Worm (Caenorhabditis elegans) whole organism, late embryonic: ENCODE measurements around the gene let-413.

ENCODE experiments used
- K02D7.2 ChIP-seq: sonication (generic microtip); optimal IDR thresholded peaks from 2 replicates; lab custom pipeline; 2017; ENCODE audit warnings: mild to moderate bottlenecking, missing genetic modification characterization, missing compliant biosample characterization
- ahr-1 ChIP-seq: sonication (generic microtip); optimal IDR thresholded peaks from 2 replicates; lab custom pipeline; 2016; ENCODE audit warnings: missing genetic modification characterization, missing compliant biosample characterization
- ama-1 ChIP-seq: fragments of 150-350 bp; optimal IDR thresholded peaks from 2 replicates; lab custom pipeline; 2014
- ceh-48 ChIP-seq: sonication (generic microtip); optimal IDR thresholded peaks from 2 replicates; lab custom pipeline; 2016; ENCODE audit warnings: missing genetic modification characterization, inconsistent platforms, missing compliant biosample characterization
- ceh-6 ChIP-seq: fragments of 200-800 bp; sonication (Bioruptor generic); optimal IDR thresholded peaks from 2 replicates; lab custom pipeline; 2018; ENCODE audit warnings: mild to moderate bottlenecking, missing genetic modification characterization, missing compliant biosample characterization
- che-1 ChIP-seq: sonication (generic microtip); optimal IDR thresholded peaks from 2 replicates; lab custom pipeline; 2016; ENCODE audit warnings: mild to moderate bottlenecking, missing genetic modification characterization, missing compliant biosample characterization
- dve-1 ChIP-seq: sonication (generic microtip); optimal IDR thresholded peaks from 2 replicates; lab custom pipeline; 2017; ENCODE audit warnings: antibody characterized with exemption, mild to moderate bottlenecking, missing genetic modification characterization, missing compliant biosample characterization
- hlh-13 ChIP-seq: fragments of 200-800 bp; sonication (Bioruptor generic); optimal IDR thresholded peaks from 2 replicates; lab custom pipeline; 2018; ENCODE audit warnings: mild to moderate bottlenecking, missing genetic modification characterization, missing compliant biosample characterization
- pag-3 ChIP-seq: sonication (generic microtip); optimal IDR thresholded peaks from 2 replicates; lab custom pipeline; 2016; ENCODE audit warnings: missing compliant biosample characterization, missing genetic modification characterization, borderline replicate concordance
- pha-4 ChIP-seq: fragments of 150-350 bp; optimal IDR thresholded peaks from 2 replicates; lab custom pipeline; 2018; ENCODE audit warnings: missing biosample characterization, missing genetic modification reagents, missing genetic modification characterization
- rnt-1 ChIP-seq: sonication (generic microtip); optimal IDR thresholded peaks from 2 replicates; lab custom pipeline; 2016; ENCODE audit warnings: missing genetic modification characterization, missing compliant biosample characterization
- ttx-3 ChIP-seq: sonication (generic microtip); optimal IDR thresholded peaks from 2 replicates; lab custom pipeline; 2016; ENCODE audit warnings: missing genetic modification reagents, missing genetic modification characterization, missing compliant biosample characterization
- zip-5 ChIP-seq: sonication (generic microtip); optimal IDR thresholded peaks from 2 replicates; lab custom pipeline; 2016; ENCODE audit warnings: missing genetic modification characterization, missing compliant biosample characterization

- TF ChIP-seq rnt-1 (tag; lab: Kevin White, UChicago) (no peak), pag-3 (no peak), zip-5 (no peak), ttx-3 (no peak), K02D7.2 (no peak), ahr-1 (tag; lab: Kevin White, UChicago) (no peak), dve-1 (tag; lab: Kevin White, UChicago) (no peak), ama-1 (lab: Kevin White, UChicago) (no peak), hlh-13 (no peak), ceh-48 (tag; lab: Kevin White, UChicago) (no peak), ceh-6 (GFP tag; lab: Kevin White, UChicago) (no peak), pha-4 (tag; lab: Kevin White, UChicago) (no peak), che-1 (no peak)
Measured at ce11 chrV:7995878-7996277, 18.3 kb upstream of the let-413 start, which contains the start of gene Y97E10AR.2.
